Worm (Caenorhabditis elegans): Measurements from ENCODE around the gene rnp-3.
"Not testable (repeated sequence)": the region's sequence is repeated elsewhere in the genome, so short reads cannot be mapped to it uniquely, and the experiment has no call there.

rnp-3 gene

DNA sequence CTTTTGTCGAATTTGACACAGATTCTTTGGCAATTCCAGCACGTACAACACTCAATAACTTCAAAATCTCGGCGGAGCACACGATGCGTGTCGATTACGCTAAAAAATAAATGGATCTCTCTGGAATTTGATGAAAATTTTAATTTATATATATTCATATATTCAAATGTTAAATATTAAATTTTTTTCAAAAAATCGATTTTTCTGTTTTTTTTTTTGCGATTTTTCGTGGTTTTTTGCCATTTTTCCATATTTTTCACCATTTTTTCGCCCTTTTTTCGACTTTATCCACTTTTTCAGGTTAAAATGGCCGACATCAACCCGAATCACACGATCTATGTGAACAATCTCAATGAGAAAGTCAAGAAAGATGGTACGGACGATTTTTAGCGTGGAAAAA, at the start of gene rnp-3:
rnp-3 (plus strand) TSS at position 301 of the 400 bp plus-strand sequence.
- TF ChIP-seq tbx-11 (GFP tag; IDR thresholded peaks at IDR 0.05) (no peak), flt-1 (GFP tag; IDR thresholded peaks at IDR 0.05) (no peak), ama-1 (optimal IDR thresholded peaks at IDR 0.05) (no peak), ceh-36 (tag; optimal IDR thresholded peaks at IDR 0.05) (no peak), tbx-37 (GFP tag; conservative IDR thresholded peaks at IDR 0.05) (no peak), B0310.2 (tag; optimal IDR thresholded peaks at IDR 0.05) (no peak), ceh-13 (GFP tag; optimal IDR thresholded peaks at IDR 0.05) (no peak), hmg-4 (GFP tag; optimal IDR thresholded peaks at IDR 0.05) (no peak), hnd-1 (tag; optimal IDR thresholded peaks at IDR 0.05) (no peak)

ce11 chrIV:4125657-4126056, 48.2 kb upstream of the rnp-3 start, which contains the start of gene F49F1.7:
F49F1.7 (minus strand) TSS chrIV:4125757.
- TF ChIP-seq pes-1 (GFP tag; IDR thresholded peaks at IDR 0.05); F13C5.2 (tag; optimal IDR thresholded peaks at IDR 0.05); hmg-4 (GFP tag; optimal IDR thresholded peaks at IDR 0.05): not testable (repeated sequence)

DNA sequence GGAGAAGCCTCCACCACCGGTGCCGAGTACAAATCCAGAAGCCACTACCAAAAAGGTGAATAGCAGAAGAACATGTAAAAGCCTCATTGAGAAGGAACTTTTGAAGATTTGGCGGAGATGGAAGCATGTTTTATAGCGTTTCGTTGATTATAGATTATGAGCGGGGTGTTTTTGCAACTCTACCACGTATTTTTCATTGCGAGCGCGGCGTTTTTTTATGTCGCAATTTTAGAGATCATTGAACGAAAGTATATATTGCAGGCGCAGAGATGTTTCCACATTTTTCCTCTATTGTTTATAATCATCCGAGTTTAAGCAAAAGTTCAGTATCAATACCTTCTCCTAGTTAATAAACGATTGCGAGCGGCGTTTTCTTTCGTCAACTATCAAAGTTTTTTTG, 38.1 kb upstream of the rnp-3 start, which contains the start of gene F49F1.17:
F49F1.17 (minus strand) TSS at position 101 of the 400 bp plus-strand sequence.
- no peak for TF ChIP-seq ets-7 (tag; optimal IDR thresholded peaks at IDR 0.05)
- TF ChIP-seq ama-1 (optimal IDR thresholded peaks at IDR 0.05) = no peak
- TF ChIP-seq ceh-36 (tag; optimal IDR thresholded peaks at IDR 0.05) = no peak
- no peak for TF ChIP-seq hnd-1 (tag; optimal IDR thresholded peaks at IDR 0.05)
- no peak for TF ChIP-seq sea-1 (GFP tag; conservative IDR thresholded peaks at IDR 0.05)
- no peak for TF ChIP-seq tbx-11 (GFP tag; IDR thresholded peaks at IDR 0.05)
- no peak for TF ChIP-seq hmg-4 (GFP tag; optimal IDR thresholded peaks at IDR 0.05)
- TF ChIP-seq F13C5.2 (tag; optimal IDR thresholded peaks at IDR 0.05) = no peak
- TF ChIP-seq aly-1 (tag; optimal IDR thresholded peaks at IDR 0.05) = no peak
- TF ChIP-seq scrt-1 (GFP tag; IDR thresholded peaks at IDR 0.05) = no peak
- TF ChIP-seq B0310.2 (tag; optimal IDR thresholded peaks at IDR 0.05) = no peak
- no peak for TF ChIP-seq hmbx-1 (tag; optimal IDR thresholded peaks at IDR 0.05)
- no peak for TF ChIP-seq tra-4 (tag; optimal IDR thresholded peaks at IDR 0.05)
- TF ChIP-seq flt-1 (GFP tag; IDR thresholded peaks at IDR 0.05) = no peak
- no peak for TF ChIP-seq ceh-13 (GFP tag; optimal IDR thresholded peaks at IDR 0.05)
- TF ChIP-seq pes-1 (GFP tag; IDR thresholded peaks at IDR 0.05) = no peak
- TF ChIP-seq tbx-37 (GFP tag; conservative IDR thresholded peaks at IDR 0.05) = no peak

DNA sequence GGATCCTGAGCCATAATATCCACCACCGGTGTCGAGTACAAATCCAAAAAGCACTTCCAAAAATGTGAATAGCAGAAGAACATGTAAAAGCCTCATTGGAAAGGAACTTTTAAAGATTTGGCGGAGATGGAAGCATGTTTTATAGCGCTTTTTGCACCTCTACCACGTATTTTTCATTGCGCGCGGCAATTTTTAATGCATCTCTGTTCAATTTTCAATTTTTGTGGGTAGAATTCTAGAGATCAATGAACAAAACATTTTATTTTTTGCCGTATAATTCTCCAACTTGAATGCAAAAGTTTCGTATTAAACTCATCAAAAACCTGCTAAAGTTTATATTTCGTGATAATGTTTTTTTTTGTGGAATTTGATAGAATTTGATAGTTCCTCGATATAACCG, 36.4 kb upstream of the rnp-3 start, which contains the start of gene F49F1.9:
F49F1.9 (minus strand) TSS at position 101 of the 400 bp plus-strand sequence.
- no peak for TF ChIP-seq aly-1 (tag; optimal IDR thresholded peaks at IDR 0.05)
- no peak for TF ChIP-seq ceh-13 (GFP tag; optimal IDR thresholded peaks at IDR 0.05)
- TF ChIP-seq hmbx-1 (tag; optimal IDR thresholded peaks at IDR 0.05) = no peak
- TF ChIP-seq ceh-36 (tag; optimal IDR thresholded peaks at IDR 0.05) = no peak
- no peak for TF ChIP-seq ama-1 (optimal IDR thresholded peaks at IDR 0.05)
- TF ChIP-seq tbx-11 (GFP tag; IDR thresholded peaks at IDR 0.05) = no peak
- no peak for TF ChIP-seq ets-7 (tag; optimal IDR thresholded peaks at IDR 0.05)
- no peak for TF ChIP-seq flt-1 (GFP tag; IDR thresholded peaks at IDR 0.05)
- no peak for TF ChIP-seq tra-4 (tag; optimal IDR thresholded peaks at IDR 0.05)
- no peak for TF ChIP-seq tbx-37 (GFP tag; conservative IDR thresholded peaks at IDR 0.05)
- no peak for TF ChIP-seq sea-1 (GFP tag; conservative IDR thresholded peaks at IDR 0.05)
- TF ChIP-seq scrt-1 (GFP tag; IDR thresholded peaks at IDR 0.05) = no peak
- TF ChIP-seq B0310.2 (tag; optimal IDR thresholded peaks at IDR 0.05) = no peak
- no peak for TF ChIP-seq hnd-1 (tag; optimal IDR thresholded peaks at IDR 0.05)
- TF ChIP-seq hmg-4 (GFP tag; optimal IDR thresholded peaks at IDR 0.05) = no peak
- TF ChIP-seq pes-1 (GFP tag; IDR thresholded peaks at IDR 0.05) = no peak

ce11 chrIV:4139022-4139421, 34.9 kb upstream of the rnp-3 start, which contains the start of gene F49F1.10:
F49F1.10 (minus strand) TSS chrIV:4139122.
- TF ChIP-seq sea-1 (GFP tag; conservative IDR thresholded peaks at IDR 0.05) (no peak), tra-4 (tag; optimal IDR thresholded peaks at IDR 0.05) (no peak), flt-1 (GFP tag; IDR thresholded peaks at IDR 0.05) (no peak), scrt-1 (GFP tag; IDR thresholded peaks at IDR 0.05) (no peak), pes-1 (GFP tag; IDR thresholded peaks at IDR 0.05) (no peak), hmbx-1 (tag; optimal IDR thresholded peaks at IDR 0.05) (no peak), ceh-13 (GFP tag; optimal IDR thresholded peaks at IDR 0.05) (no peak), ets-7 (tag; optimal IDR thresholded peaks at IDR 0.05) (no peak), hmg-4 (GFP tag; optimal IDR thresholded peaks at IDR 0.05) (no peak), aly-1 (tag; optimal IDR thresholded peaks at IDR 0.05) (no peak)

- TF ChIP-seq flt-1 (GFP tag; IDR thresholded peaks at IDR 0.05) (no peak), ceh-13 (GFP tag; optimal IDR thresholded peaks at IDR 0.05) (no peak), ceh-36 (tag; optimal IDR thresholded peaks at IDR 0.05) (no peak), hnd-1 (tag; optimal IDR thresholded peaks at IDR 0.05) (no peak), tbx-37 (GFP tag; conservative IDR thresholded peaks at IDR 0.05) (no peak), scrt-1 (GFP tag; IDR thresholded peaks at IDR 0.05) (no peak)
Observed at ce11 chrIV:4140265-4140664, 33.6 kb upstream of the rnp-3 start, which contains the start of gene F49F1.18. F49F1.18 (minus strand) TSS chrIV:4140365.

ce11 chrIV:4141311-4141710, 32.6 kb upstream of the rnp-3 start, which contains the start of gene F49F1.11:
F49F1.11 (minus strand) TSS chrIV:4141411.
- TF ChIP-seq F13C5.2 (tag; optimal IDR thresholded peaks at IDR 0.05) (no peak), tra-4 (tag; optimal IDR thresholded peaks at IDR 0.05) (no peak), ama-1 (optimal IDR thresholded peaks at IDR 0.05) (no peak), ets-7 (tag; optimal IDR thresholded peaks at IDR 0.05) (no peak), B0310.2 (tag; optimal IDR thresholded peaks at IDR 0.05) (no peak), pes-1 (GFP tag; IDR thresholded peaks at IDR 0.05) (no peak), hmbx-1 (tag; optimal IDR thresholded peaks at IDR 0.05) (no peak), tbx-37 (GFP tag; conservative IDR thresholded peaks at IDR 0.05) (no peak), ceh-13 (GFP tag; optimal IDR thresholded peaks at IDR 0.05) (no peak), scrt-1 (GFP tag; IDR thresholded peaks at IDR 0.05) (no peak), tbx-11 (GFP tag; IDR thresholded peaks at IDR 0.05) (no peak), hnd-1 (tag; optimal IDR thresholded peaks at IDR 0.05) (no peak), ceh-36 (tag; optimal IDR thresholded peaks at IDR 0.05) (no peak), hmg-4 (GFP tag; optimal IDR thresholded peaks at IDR 0.05) (no peak), flt-1 (GFP tag; IDR thresholded peaks at IDR 0.05) (no peak), aly-1 (tag; optimal IDR thresholded peaks at IDR 0.05) (no peak), sea-1 (GFP tag; conservative IDR thresholded peaks at IDR 0.05) (no peak)

All from whole organism, early embryonic.